Fruit fly (Drosophila melanogaster) whole organism, adult: ENCODE data around the gene Prx4.

Source experiments
- CG11617 ChIP-seq: fragments of 200-800 bp; sonication (Bioruptor generic); optimal IDR thresholded peaks from 2 replicates; lab custom pipeline; 2017; ENCODE audit warnings: mild to moderate bottlenecking, missing biosample characterization, missing genetic modification reagents, missing genetic modification characterization
- CG12768 ChIP-seq: fragments of 200-800 bp; sonication (Bioruptor generic); optimal IDR thresholded peaks from 2 replicates; lab custom pipeline; 2017; ENCODE audit warnings: missing biosample characterization, missing genetic modification characterization, mild to moderate bottlenecking, moderate library complexity, missing genetic modification reagents
- CG14711 ChIP-seq: fragments of 200-800 bp; sonication (Bioruptor generic); optimal IDR thresholded peaks from 2 replicates; lab custom pipeline; 2018; ENCODE audit warnings: missing biosample characterization, mild to moderate bottlenecking, missing genetic modification characterization, moderate library complexity
- CG1620 ChIP-seq: fragments of 200-800 bp; sonication (Bioruptor generic); optimal IDR thresholded peaks from 2 replicates; lab custom pipeline; 2016; ENCODE audit warnings: missing biosample characterization, missing genetic modification characterization
- CG33017 ChIP-seq: fragments of 200-800 bp; sonication (Bioruptor generic); optimal IDR thresholded peaks from 2 replicates; lab custom pipeline; 2018; ENCODE audit warnings: missing biosample characterization, mild to moderate bottlenecking, missing genetic modification characterization, moderate library complexity
- CG5204 ChIP-seq: fragments of 200-800 bp; sonication (Bioruptor generic); optimal IDR thresholded peaks from 2 replicates; lab custom pipeline; 2016; ENCODE audit warnings: missing biosample characterization, missing genetic modification characterization
- CG7045 ChIP-seq: fragments of 200-800 bp; sonication (Bioruptor generic); optimal IDR thresholded peaks from 2 replicates; lab custom pipeline; 2017; ENCODE audit warnings: missing biosample characterization, mild to moderate bottlenecking, missing genetic modification characterization
- CG7101 ChIP-seq: fragments of 200-800 bp; sonication (Bioruptor generic); optimal IDR thresholded peaks from 2 replicates; lab custom pipeline; 2018; ENCODE audit warnings: missing biosample characterization, mild to moderate bottlenecking, missing genetic modification characterization, moderate library complexity
- Clk ChIP-seq: fragments of 200-800 bp; sonication (Bioruptor generic); optimal IDR thresholded peaks from 2 replicates; lab custom pipeline; 2017; ENCODE audit warnings: missing biosample characterization, missing genetic modification characterization
- Crg-1 ChIP-seq: fragments of 200-800 bp; sonication (Bioruptor generic); optimal IDR thresholded peaks from 2 replicates; lab custom pipeline; 2016; ENCODE audit warnings: missing biosample characterization, missing genetic modification characterization
- Hr96 ChIP-seq: fragments of 200-800 bp; sonication (Bioruptor generic); optimal IDR thresholded peaks from 2 replicates; lab custom pipeline; 2016; ENCODE audit warnings: missing biosample characterization, missing genetic modification characterization
- Mnt ChIP-seq: fragments of 200-800 bp; sonication (Bioruptor generic); optimal IDR thresholded peaks from 2 replicates; lab custom pipeline; 2016; ENCODE audit warnings: missing biosample characterization, mild to moderate bottlenecking, missing genetic modification characterization
- bab1 ChIP-seq: fragments of 200-800 bp; sonication (Bioruptor generic); optimal IDR thresholded peaks from 3 replicates; lab custom pipeline; 2019; ENCODE audit warnings: missing biosample characterization, mild to moderate bottlenecking, missing genetic modification characterization, moderate library complexity
- cic ChIP-seq: fragments of 200-800 bp; sonication (Bioruptor generic); optimal IDR thresholded peaks from 2 replicates; lab custom pipeline; 2017; ENCODE audit warnings: missing biosample characterization, mild to moderate bottlenecking, missing genetic modification characterization, moderate library complexity
- cnc ChIP-seq, 2 experiments: fragments of >200 bp; optimal IDR thresholded peaks; 2 replicates each; lab custom pipeline; 2017
- kay ChIP-seq: fragments of 200-800 bp; sonication (Bioruptor generic); peaks from one replicate; lab custom pipeline; 2016; ENCODE audit warnings: missing biosample characterization, missing genetic modification characterization, borderline replicate concordance
- ovo ChIP-seq: fragments of 200-800 bp; sonication (Bioruptor generic); optimal IDR thresholded peaks from 2 replicates; lab custom pipeline; 2016; ENCODE audit warnings: missing biosample characterization, missing genetic modification characterization
- pad ChIP-seq: fragments of 200-800 bp; sonication (Bioruptor generic); optimal IDR thresholded peaks from 3 replicates; lab custom pipeline; 2017; ENCODE audit warnings: missing biosample characterization, missing genetic modification characterization, mild to moderate bottlenecking, moderate library complexity, missing genetic modification reagents
- tj ChIP-seq: fragments of 200-800 bp; sonication (Bioruptor generic); optimal IDR thresholded peaks from 3 replicates; lab custom pipeline; 2017; ENCODE audit warnings: missing biosample characterization, mild to moderate bottlenecking, missing genetic modification characterization, moderate library complexity
- toe ChIP-seq: fragments of 200-800 bp; sonication (Bioruptor generic); optimal IDR thresholded peaks from 2 replicates; lab custom pipeline; 2016; ENCODE audit warnings: missing biosample characterization, missing genetic modification characterization

The Prx4 gene

DNA sequence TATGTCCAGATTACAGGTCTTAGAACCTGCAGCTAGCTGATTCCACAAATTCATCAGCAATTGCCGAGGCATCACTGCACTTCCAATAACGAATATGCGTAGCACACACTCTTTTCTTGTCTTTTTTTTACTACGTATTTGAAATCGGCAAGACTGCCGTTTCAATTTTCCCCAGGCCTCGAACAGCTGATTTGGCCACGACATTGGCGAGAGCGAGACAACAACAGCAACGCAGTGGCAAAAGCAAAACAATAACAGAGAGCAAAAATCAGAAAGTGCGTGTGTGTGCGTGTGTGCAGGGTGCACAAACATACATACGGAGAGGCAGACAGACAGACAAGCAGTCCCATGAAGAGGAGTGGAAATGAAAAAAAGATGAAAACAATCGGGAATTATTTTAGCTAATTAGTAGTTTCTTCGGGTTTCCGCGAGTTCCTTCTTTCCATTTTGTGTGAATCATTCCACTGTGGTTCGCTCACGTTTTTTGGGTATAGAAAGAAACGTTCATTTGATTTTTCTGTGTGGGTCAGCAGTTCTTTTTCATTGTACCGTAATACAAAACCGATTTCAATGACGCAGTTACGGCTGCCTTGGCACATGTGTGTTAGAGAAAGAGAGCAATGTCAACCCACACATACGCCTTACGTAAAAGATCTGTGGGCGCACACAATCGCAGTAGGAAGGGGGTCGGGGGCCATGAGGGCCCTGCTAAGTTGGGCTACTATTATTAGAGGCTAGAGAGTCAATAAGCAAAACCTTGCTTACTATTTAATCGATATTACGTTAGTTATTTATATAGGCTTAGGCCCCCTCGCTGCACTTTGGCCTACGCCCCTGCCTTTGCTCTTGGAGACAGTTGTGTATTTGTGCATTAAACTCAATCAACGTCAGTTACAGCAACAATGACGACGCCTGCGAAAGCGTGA is 18.2 kb downstream of the Prx4 start:
- TF ChIP-seq Hr96 (GFP tag; lab: Kevin White, UChicago) (peak; percentile 100), CG14711 (tag; lab: Kevin White, UChicago) (peak; percentile 98), tj (GFP tag; lab: Kevin White, UChicago) (peak; percentile 98), kay (peak; percentile 100), cic (GFP tag; lab: Kevin White, UChicago) (peak; percentile 95), CG1620 (GFP tag; lab: Kevin White, UChicago) (peak; percentile 100), Mnt (GFP tag; lab: Kevin White, UChicago) (peak; percentile 99), Clk (GFP tag; lab: Kevin White, UChicago) (peak; percentile 100), CG7101 (tag; lab: Kevin White, UChicago) (peak; percentile 100), CG12768 (GFP tag; lab: Kevin White, UChicago) (peak; percentile 100), CG7045 (GFP tag; lab: Kevin White, UChicago) (peak; percentile 100), ovo (GFP tag; lab: Kevin White, UChicago) (peak; percentile 98), pad (GFP tag; lab: Kevin White, UChicago) (peak; percentile 98), CG11617 (peak; percentile 100), cnc (optimal IDR thresholded peaks at IDR 0.05; lab: Kevin White, UChicago) (no peak), bab1 (GFP tag; lab: Kevin White, UChicago) (peak; percentile 99), Crg-1 (GFP tag; lab: Kevin White, UChicago) (peak; percentile 100), CG5204 (GFP tag; lab: Kevin White, UChicago) (no peak), toe (GFP tag; lab: Kevin White, UChicago) (peak; percentile 100), CG33017 (tag; lab: Kevin White, UChicago) (peak; percentile 99)

DNA sequence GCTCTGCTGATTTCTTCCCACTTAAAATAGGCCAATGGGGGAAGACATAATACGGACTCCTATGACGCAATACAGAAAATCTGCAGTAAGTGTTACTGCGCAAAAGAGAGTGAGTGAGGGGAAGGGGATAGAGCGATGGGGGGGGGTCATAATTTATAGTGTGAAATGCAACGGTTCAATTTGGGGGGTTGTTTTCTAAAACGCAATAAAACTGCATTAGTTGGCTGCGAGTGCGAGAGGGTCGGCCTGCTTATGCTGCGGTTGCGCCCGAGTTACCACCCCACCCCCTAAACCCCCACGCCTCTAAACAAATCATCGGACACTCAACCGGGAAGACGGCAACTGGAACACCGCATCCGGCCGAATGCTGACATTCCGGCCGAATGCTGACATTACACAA is 18.9 kb downstream of the Prx4 start:
- TF ChIP-seq pad (GFP tag; lab: Kevin White, UChicago): peak; percentile 93

DNA sequence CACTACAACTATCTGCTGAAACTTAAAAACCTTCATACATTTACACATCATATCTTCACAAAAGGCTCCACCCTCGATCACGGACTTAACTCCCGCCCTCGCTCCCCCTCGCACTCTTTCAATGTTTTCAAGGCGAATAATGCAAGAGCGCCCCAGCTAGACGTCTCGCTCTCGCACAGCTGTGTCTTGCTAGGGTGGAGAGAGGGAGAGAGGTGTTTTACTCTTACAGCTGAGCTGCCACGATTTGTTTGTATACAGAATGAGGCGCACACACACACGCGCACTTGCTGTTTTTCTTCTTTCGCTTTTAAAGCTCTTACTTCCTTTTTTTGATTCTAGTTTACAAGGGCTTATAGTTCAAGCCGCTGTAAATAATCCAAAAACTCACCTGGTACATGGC is 27.6 kb downstream of the Prx4 start:
- TF ChIP-seq pad (GFP tag; lab: Kevin White, UChicago): peak; percentile 95
- no peak for TF ChIP-seq Hr96 (GFP tag; lab: Kevin White, UChicago)
- no peak for TF ChIP-seq Crg-1 (GFP tag; lab: Kevin White, UChicago)
- TF ChIP-seq toe (GFP tag; lab: Kevin White, UChicago): no peak
- TF ChIP-seq Mnt (GFP tag; lab: Kevin White, UChicago): peak; percentile 47
- peak; percentile 9 for TF ChIP-seq tj (GFP tag; lab: Kevin White, UChicago)
- TF ChIP-seq CG33017 (tag; lab: Kevin White, UChicago): no peak
- TF ChIP-seq cic (GFP tag; lab: Kevin White, UChicago): peak; percentile 68

DNA sequence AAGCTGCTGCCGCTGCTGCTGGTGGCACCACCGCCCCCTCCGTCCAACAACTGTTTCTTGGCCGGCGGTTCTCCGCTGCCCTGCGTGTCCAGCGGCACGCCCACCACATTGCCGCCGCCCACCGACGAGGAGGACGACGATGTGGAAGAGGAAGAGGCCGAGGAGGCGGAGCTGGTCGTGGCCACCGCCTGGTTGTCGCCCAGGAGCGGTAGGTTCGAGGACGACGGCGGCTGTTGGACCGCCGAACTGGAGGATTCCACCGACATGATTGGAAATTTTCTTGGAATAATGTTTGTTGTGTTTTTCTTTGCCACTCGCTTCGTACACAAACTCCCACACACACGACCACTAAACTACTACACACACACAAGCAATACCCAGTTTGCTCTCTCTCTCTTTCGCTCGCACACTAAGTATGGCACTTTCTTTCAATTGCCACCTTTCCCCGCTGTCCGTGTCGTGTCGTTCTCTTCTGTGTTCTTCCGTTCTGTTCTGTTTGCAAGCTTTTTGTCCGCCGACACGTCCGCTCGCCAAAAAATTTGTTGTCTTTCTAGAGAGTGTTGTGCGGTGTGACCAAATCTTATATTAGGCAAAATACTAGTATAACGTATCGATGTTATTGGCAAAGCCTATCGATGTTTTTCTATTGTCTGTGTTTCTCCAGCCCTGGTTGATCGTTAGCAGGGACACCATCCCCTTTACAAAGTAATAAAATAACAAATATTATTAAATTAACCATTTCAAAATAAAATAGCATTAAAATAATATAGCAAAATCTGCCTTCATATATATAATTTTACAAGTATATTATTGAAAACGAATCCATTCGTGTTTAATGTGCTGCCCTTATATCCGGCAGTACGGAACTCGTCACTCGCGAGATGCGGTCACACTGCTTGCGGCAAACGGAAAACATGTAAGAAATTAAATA is 28.4 kb downstream of the Prx4 start, which contains the start of the genes CG32486 and PAN3:
CG32486 (minus strand) TSS at position 566 of the 931 bp plus-strand sequence.
PAN3 (plus strand) TSS at position 860 of the 931 bp plus-strand sequence.
- peak; percentile 71 for TF ChIP-seq CG7101 (tag; lab: Kevin White, UChicago)
- TF ChIP-seq Clk (GFP tag; lab: Kevin White, UChicago): peak; percentile 18
- TF ChIP-seq CG12768 (GFP tag; lab: Kevin White, UChicago): peak; percentile 69
- peak; percentile 11 for TF ChIP-seq CG7045 (GFP tag; lab: Kevin White, UChicago)
- peak; percentile 79 for TF ChIP-seq CG11617
- TF ChIP-seq Mnt (GFP tag; lab: Kevin White, UChicago): peak; percentile 92
- TF ChIP-seq CG1620 (GFP tag; lab: Kevin White, UChicago): peak; percentile 26
- TF ChIP-seq toe (GFP tag; lab: Kevin White, UChicago): peak; percentile 50
- peak; percentile 34 for TF ChIP-seq Hr96 (GFP tag; lab: Kevin White, UChicago)
- no peak for TF ChIP-seq Crg-1 (GFP tag; lab: Kevin White, UChicago)
- peak; percentile 52 for TF ChIP-seq tj (GFP tag; lab: Kevin White, UChicago)
- peak; percentile 24 for TF ChIP-seq pad (GFP tag; lab: Kevin White, UChicago)
- peak; percentile 36 for TF ChIP-seq CG14711 (tag; lab: Kevin White, UChicago)
- no peak for TF ChIP-seq kay
- peak; percentile 13 for TF ChIP-seq CG5204 (GFP tag; lab: Kevin White, UChicago)
- TF ChIP-seq bab1 (GFP tag; lab: Kevin White, UChicago): peak; percentile 87
- peak; percentile 48 for TF ChIP-seq ovo (GFP tag; lab: Kevin White, UChicago)
- peak; percentile 71 for TF ChIP-seq CG33017 (tag; lab: Kevin White, UChicago)
- TF ChIP-seq cnc (optimal IDR thresholded peaks at IDR 0.05; lab: Kevin White, UChicago): no peak
- peak; percentile 96 for TF ChIP-seq cic (GFP tag; lab: Kevin White, UChicago)
